Fruit fly (Drosophila melanogaster): ENCODE data around the gene Lkr.

DNA sequence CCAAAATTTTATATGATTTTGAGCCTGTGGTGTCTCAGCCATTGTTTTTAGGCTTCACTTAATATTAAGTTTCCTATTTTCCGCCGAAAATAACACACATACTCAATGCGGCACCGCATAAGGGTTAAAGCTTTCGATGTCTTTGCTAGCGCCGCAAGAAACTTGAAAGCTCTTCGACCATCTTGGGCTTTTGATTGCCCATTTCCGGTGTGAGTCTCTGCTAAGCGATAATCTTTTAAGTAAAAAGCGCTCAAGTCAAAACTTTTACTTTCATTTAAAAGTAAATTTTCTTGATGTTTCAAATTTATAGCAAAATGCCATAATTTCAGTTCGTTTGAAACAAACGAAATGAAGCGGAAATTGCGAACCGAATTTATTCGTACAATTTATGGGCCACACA, 17.2 kb downstream of the Lkr start:
- TF ChIP-seq CTCF (optimal IDR thresholded peaks at IDR 0.05) (no peak), CG8478 (optimal IDR thresholded peaks at IDR 0.05) (no peak)

Measured in S2 (cell line).